Worm (Caenorhabditis elegans): ENCODE measurements around the gene F46B6.6.

The F46B6.6 gene

DNA sequence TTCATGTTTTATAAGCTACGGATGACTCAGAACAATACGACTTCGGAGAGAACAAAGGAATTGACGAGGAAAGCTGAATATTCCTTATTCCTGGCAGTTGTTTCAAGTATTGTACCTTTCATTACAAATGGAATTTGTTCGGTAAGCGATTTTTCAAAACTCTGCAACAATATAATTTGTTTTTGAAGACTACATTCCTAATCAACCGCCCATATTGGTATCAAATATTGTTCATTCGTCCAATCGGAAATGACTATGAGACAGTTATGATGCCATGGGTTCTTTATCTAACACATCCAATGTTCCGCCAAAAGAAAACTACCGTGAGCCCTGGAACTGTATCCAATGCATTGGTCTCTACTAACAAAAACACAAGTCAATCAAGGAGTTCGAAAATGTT lies 25.5 kb upstream of the F46B6.6 start:
- TF ChIP-seq Y79H2A.3 (GFP tag; conservative IDR thresholded peaks at IDR 0.05) (no peak), nhr-120 (GFP tag; IDR thresholded peaks at IDR 0.05) (no peak), xnd-1 (tag; optimal IDR thresholded peaks at IDR 0.05) (no peak), ceh-40 (GFP tag; IDR thresholded peaks at IDR 0.05) (no peak), chd-7 (tag; optimal IDR thresholded peaks at IDR 0.05) (no peak)

DNA sequence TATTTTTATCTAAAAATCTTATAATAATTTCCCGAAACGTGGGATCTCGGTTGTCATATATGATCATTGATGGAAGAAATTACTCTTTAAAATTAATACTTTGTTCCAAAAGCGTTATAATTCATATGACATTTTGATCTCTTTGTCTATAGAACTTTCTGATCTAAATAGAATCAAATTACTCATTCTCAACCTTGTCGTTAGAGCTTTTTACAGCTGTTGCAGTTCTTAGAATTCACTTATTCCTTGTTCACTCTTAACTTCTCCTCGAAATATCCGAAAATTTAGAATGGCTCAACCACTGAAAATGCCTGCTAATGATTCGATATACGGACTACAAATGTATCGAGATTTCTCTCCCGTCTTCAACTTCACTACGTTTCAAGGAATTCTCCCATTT lies 24.5 kb upstream of the F46B6.6 start, which contains the start of gene sru-29:
Gene sru-29 (plus strand): TSS at position 301 of the 400 bp plus-strand sequence.
- TF ChIP-seq aptf-2 (GFP tag; conservative IDR thresholded peaks at IDR 0.05) (no peak), ztf-25 (GFP tag; IDR thresholded peaks at IDR 0.05) (no peak), B0336.3 (GFP tag; IDR thresholded peaks at IDR 0.05) (no peak), Y53F4B.3 (GFP tag; IDR thresholded peaks at IDR 0.05) (no peak)

DNA sequence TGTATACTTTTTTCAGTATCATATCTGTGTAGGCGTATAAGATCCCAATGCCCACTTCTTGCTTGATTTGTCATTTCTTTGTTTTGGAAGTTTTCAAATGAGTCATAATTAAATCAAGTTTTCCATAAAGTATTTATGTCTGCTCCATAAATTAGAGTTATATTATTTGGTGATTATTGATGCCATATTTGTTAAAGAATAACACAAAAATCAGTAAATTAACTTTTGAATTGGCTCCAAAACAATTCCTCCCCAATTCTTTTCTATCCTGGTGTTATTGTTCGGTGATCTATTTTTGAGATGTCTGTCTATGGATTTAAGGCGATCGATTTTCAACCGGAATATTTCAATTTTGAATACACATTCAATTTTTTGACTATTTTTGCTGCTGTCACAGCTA lies 18.5 kb upstream of the F46B6.6 start, which contains the start of gene sru-37:
Gene sru-37 (plus strand): TSS at position 301 of the 400 bp plus-strand sequence.
- TF ChIP-seq ztf-26 (tag; optimal IDR thresholded peaks at IDR 0.05) (no peak), lsy-27 (tag; optimal IDR thresholded peaks at IDR 0.05; ENCODE audit: borderline replicate concordance, insufficient read depth) (no peak), nhr-27 (tag; optimal IDR thresholded peaks at IDR 0.05) (no peak), lin-26 (GFP tag; IDR thresholded peaks at IDR 0.05) (no peak), pha-4 (tag; optimal IDR thresholded peaks at IDR 0.05) (no peak), him-1 (tag; optimal IDR thresholded peaks at IDR 0.05) (no peak), K11D2.4 (GFP tag; IDR thresholded peaks at IDR 0.05) (no peak), ceh-40 (GFP tag; IDR thresholded peaks at IDR 0.05) (no peak)

DNA sequence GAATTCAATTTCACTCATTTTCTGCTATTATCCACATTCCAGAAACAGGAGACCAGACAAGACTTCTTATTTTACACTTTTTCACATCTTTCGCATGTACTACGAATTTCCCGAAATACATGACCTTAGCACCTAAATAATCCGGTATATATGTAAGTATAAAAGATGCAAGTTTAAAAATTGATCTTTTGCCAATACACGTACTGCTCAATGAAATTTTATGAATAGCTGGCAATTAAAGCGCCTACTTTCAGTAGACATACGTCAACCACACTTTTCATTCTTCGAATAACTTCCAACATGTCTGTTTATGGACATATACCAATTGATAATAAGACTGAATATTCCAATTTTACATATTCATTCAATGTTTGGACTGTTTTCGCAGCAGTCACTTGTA lies 16.5 kb upstream of the F46B6.6 start, which contains the start of gene sru-39:
Gene sru-39 (plus strand): TSS at position 301 of the 400 bp plus-strand sequence.
- TF ChIP-seq F55B11.4 (tag; optimal IDR thresholded peaks at IDR 0.05; ENCODE audit: borderline replicate concordance, insufficient read depth) (no peak), hrde-1 (tag; optimal IDR thresholded peaks at IDR 0.05; ENCODE audit: borderline replicate concordance) (no peak)

DNA sequence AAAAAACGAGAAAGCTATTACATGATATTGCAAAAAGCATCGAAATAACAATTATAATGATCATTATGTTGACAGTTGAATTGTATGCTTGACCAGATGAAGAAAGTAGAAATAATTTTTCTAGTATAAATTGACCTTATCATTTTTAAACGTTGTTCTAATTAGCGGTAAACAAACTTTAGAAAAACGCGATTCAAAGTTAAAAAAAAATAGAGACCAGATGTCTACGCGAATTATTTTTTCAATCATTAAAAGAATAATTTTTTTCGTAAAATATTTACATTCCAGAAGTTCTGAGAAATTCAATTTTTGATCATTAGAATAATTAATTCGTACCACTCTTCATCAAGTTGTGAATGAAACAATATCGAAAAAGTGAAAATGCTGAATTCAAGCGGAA lies 15.3 kb upstream of the F46B6.6 start, which contains the start of gene F46B6.10:
Gene F46B6.10 (minus strand): TSS at position 101 of the 400 bp plus-strand sequence.
- no peak for TF ChIP-seq atf-7 (tag; optimal IDR thresholded peaks at IDR 0.05)
- TF ChIP-seq rpc-1 (optimal IDR thresholded peaks at IDR 0.05) = no peak
- no peak for TF ChIP-seq rpc-1 (tag; optimal IDR thresholded peaks at IDR 0.05)
- TF ChIP-seq ama-1 (optimal IDR thresholded peaks at IDR 0.05) = no peak
- TF ChIP-seq ama-1 (GFP tag; optimal IDR thresholded peaks at IDR 0.05) = no peak
- TF ChIP-seq fkh-3 (tag; optimal IDR thresholded peaks at IDR 0.05) = no peak
- no peak for TF ChIP-seq bed-2 (GFP tag; IDR thresholded peaks at IDR 0.05)
- no peak for TF ChIP-seq hlh-26 (GFP tag; conservative IDR thresholded peaks at IDR 0.05)
- no peak for TF ChIP-seq nhr-80 (tag; optimal IDR thresholded peaks at IDR 0.05)
- no peak for TF ChIP-seq zfh-2 (GFP tag; conservative IDR thresholded peaks at IDR 0.05)
- TF ChIP-seq lin-54 (GFP tag; optimal IDR thresholded peaks at IDR 0.05) = no peak
- no peak for TF ChIP-seq ccch-3 (GFP tag; optimal IDR thresholded peaks at IDR 0.05)
- TF ChIP-seq snpc-4 (GFP tag; optimal IDR thresholded peaks at IDR 0.05) = no peak
- TF ChIP-seq snpc-4 (tag; optimal IDR thresholded peaks at IDR 0.05) = no peak
- no peak for TF ChIP-seq lir-1 (GFP tag; conservative IDR thresholded peaks at IDR 0.05)

Data from whole organism, young adult.